Worm (Caenorhabditis elegans): Measurements from ENCODE around the gene F38A1.11.

ce11 chrIV:1213192-1213591 lies 34.0 kb upstream of the F38A1.11 start:
- no peak for TF ChIP-seq ztf-29 (GFP tag; IDR thresholded peaks at IDR 0.05)
- no peak for TF ChIP-seq klf-2 (GFP tag; conservative IDR thresholded peaks at IDR 0.05)
- TF ChIP-seq med-1 (GFP tag; optimal IDR thresholded peaks at IDR 0.05; ENCODE audit: insufficient read depth), result no peak
- TF ChIP-seq cog-1 (tag; optimal IDR thresholded peaks at IDR 0.05), result no peak
- TF ChIP-seq ztf-23 (GFP tag; IDR thresholded peaks at IDR 0.05), result no peak

Data from whole organism, midembryonic.